Worm (Caenorhabditis elegans): ENCODE results near the gene grl-4.

The grl-4 gene

DNA sequence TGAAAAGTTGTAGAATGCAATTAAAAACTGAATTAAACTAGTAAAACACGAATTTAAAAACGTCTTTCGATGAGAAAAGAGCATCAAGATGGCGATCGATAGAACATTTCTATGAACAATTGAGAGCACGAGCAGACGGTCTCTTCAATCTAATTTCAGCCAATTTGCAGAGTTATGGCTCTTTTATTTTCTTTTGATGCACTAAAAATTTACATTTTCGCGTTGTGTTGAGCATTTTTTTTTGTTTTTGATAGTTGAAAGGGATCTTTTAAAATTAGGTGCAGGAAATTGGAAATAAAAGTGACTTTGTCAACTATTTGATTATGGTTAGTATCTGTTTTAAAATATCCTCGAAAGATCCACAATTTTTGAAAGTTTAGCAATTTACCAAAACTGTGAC, 1.6 kb downstream of the grl-4 start, which contains the start of gene F42C5.6:
TSS of gene F42C5.6 (minus strand) at position 101 of the 400 bp plus-strand sequence.
- TF ChIP-seq sox-4 (tag; optimal IDR thresholded peaks at IDR 0.05) (no peak), C04F5.9 (tag; optimal IDR thresholded peaks at IDR 0.05) (no peak), ces-1 (GFP tag; optimal IDR thresholded peaks at IDR 0.05) (no peak), lin-13 (GFP tag; optimal IDR thresholded peaks at IDR 0.05) (no peak), zip-4 (GFP tag; optimal IDR thresholded peaks at IDR 0.05) (no peak), elt-3 (tag; optimal IDR thresholded peaks at IDR 0.05) (no peak), lsy-2 (tag; optimal IDR thresholded peaks at IDR 0.05) (no peak), ceh-90 (tag; optimal IDR thresholded peaks at IDR 0.05) (no peak), C16A3.4 (tag; optimal IDR thresholded peaks at IDR 0.05) (no peak), nhr-85 (tag) (no peak), dsc-1 (tag; optimal IDR thresholded peaks at IDR 0.05) (no peak), hlh-17 (GFP tag; optimal IDR thresholded peaks at IDR 0.05; ENCODE audit: borderline replicate concordance) (no peak), ama-1 (optimal IDR thresholded peaks at IDR 0.05) (no peak), fkh-10 (GFP tag; optimal IDR thresholded peaks at IDR 0.05) (no peak), ztf-4 (tag; optimal IDR thresholded peaks at IDR 0.05) (no peak)

- TF ChIP-seq blmp-1 (tag; optimal IDR thresholded peaks at IDR 0.05): no peak
- TF ChIP-seq pax-3 (tag; optimal IDR thresholded peaks at IDR 0.05): no peak
- TF ChIP-seq lin-14 (GFP tag; optimal IDR thresholded peaks at IDR 0.05): no peak
- no peak for TF ChIP-seq aly-2 (tag; optimal IDR thresholded peaks at IDR 0.05)
- no peak for TF ChIP-seq egl-27 (tag; optimal IDR thresholded peaks at IDR 0.05)
Observed at ce11 chrIV:7305325-7305724, 5.2 kb downstream of the grl-4 start, which contains the start of gene npr-27. npr-27 (plus strand) TSS chrIV:7305625.

- TF ChIP-seq C34B4.2 (tag; optimal IDR thresholded peaks at IDR 0.05): no peak
- TF ChIP-seq fkh-8 (tag; optimal IDR thresholded peaks at IDR 0.05): peak; percentile 60
- TF ChIP-seq nhr-71 (tag; optimal IDR thresholded peaks at IDR 0.05): peak; percentile 35
- TF ChIP-seq hlh-4 (tag; optimal IDR thresholded peaks at IDR 0.05): peak; percentile 69
Observed at ce11 chrIV:7301481-7301880, 9.1 kb downstream of the grl-4 start.

DNA sequence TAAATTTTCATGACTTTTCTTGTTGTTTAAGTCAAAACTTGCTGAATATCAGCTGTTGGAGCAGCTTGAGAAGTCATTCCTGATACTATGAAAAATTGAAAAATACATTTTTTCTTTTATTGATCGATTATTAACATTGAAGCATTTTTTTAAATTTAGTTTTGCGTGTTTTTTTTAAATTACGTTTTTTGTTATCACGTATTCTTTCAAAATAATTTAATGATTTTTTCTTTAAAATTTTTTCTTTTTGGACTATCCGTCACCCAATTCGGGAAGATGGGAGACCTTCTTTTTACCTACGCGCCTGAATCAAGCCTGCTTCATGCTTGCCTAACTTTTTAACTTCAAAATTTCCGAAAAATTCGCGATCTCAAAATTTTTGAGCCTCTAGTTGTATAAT, 16.4 kb downstream of the grl-4 start, which contains the start of gene F42C5.5:
TSS of gene F42C5.5 (minus strand) at position 101 of the 400 bp plus-strand sequence.
- no peak for TF ChIP-seq nhr-47 (tag; optimal IDR thresholded peaks at IDR 0.05)
- TF ChIP-seq unc-30 (tag; optimal IDR thresholded peaks at IDR 0.05): no peak
- TF ChIP-seq lin-14 (GFP tag; optimal IDR thresholded peaks at IDR 0.05): no peak
- TF ChIP-seq fkh-10 (GFP tag; optimal IDR thresholded peaks at IDR 0.05): no peak
- no peak for TF ChIP-seq ama-1 (optimal IDR thresholded peaks at IDR 0.05)
- no peak for TF ChIP-seq hlh-17 (GFP tag; optimal IDR thresholded peaks at IDR 0.05; ENCODE audit: borderline replicate concordance)

ce11 chrIV:7291957-7292356, 18.6 kb downstream of the grl-4 start, which contains the start of gene F42C5.4:
F42C5.4 (minus strand) TSS chrIV:7292127.
- TF ChIP-seq unc-98 (GFP tag; IDR thresholded peaks at IDR 0.05) (no peak), irx-1 (tag; optimal IDR thresholded peaks at IDR 0.05) (no peak), grh-1 (GFP tag; IDR thresholded peaks at IDR 0.05) (no peak), lin-14 (GFP tag; optimal IDR thresholded peaks at IDR 0.05) (no peak), tbx-2 (tag; optimal IDR thresholded peaks at IDR 0.05) (no peak), aly-2 (tag; optimal IDR thresholded peaks at IDR 0.05) (no peak), C16A3.4 (tag; optimal IDR thresholded peaks at IDR 0.05) (no peak), sptf-1 (tag; optimal IDR thresholded peaks at IDR 0.05) (no peak), C34B4.2 (tag; optimal IDR thresholded peaks at IDR 0.05) (no peak), sup-37 (GFP tag; optimal IDR thresholded peaks at IDR 0.05) (no peak), unc-62 (GFP tag; optimal IDR thresholded peaks at IDR 0.05) (no peak), mdl-1 (tag; optimal IDR thresholded peaks at IDR 0.05) (no peak), nhr-20 (tag; optimal IDR thresholded peaks at IDR 0.05) (no peak), aha-1 (tag; optimal IDR thresholded peaks at IDR 0.05) (no peak), vab-15 (tag; optimal IDR thresholded peaks at IDR 0.05) (no peak), mab-9 (GFP tag; IDR thresholded peaks at IDR 0.05) (no peak), hlh-17 (GFP tag; optimal IDR thresholded peaks at IDR 0.05; ENCODE audit: borderline replicate concordance) (no peak), nhr-47 (tag; optimal IDR thresholded peaks at IDR 0.05) (no peak)
